Fruit fly (Drosophila melanogaster) whole organism, embryonic: ENCODE measurements around the gene CG17819.

Source experiments
- Atf3 ChIP-seq: fragments of 200-800 bp; sonication (Bioruptor generic); optimal IDR thresholded peaks from 3 replicates; lab custom pipeline; 2016; ENCODE audit warnings: missing biosample characterization, missing genetic modification characterization
- BEAF-32 ChIP-seq: fragments of 200-800 bp; sonication (Bioruptor generic); optimal IDR thresholded peaks from 3 replicates; lab custom pipeline; 2017; ENCODE audit warnings: missing biosample characterization, missing genetic modification characterization, mild to moderate bottlenecking, moderate library complexity, missing genetic modification reagents
- BtbVII ChIP-seq: fragments of 200-800 bp; sonication (Bioruptor generic); optimal IDR thresholded peaks from 3 replicates; lab custom pipeline; 2017; ENCODE audit warnings: missing biosample characterization, mild to moderate bottlenecking, missing genetic modification characterization
- CG10431 ChIP-seq: fragments of 200-800 bp; sonication (Bioruptor generic); optimal IDR thresholded peaks from 3 replicates; lab custom pipeline; 2018; ENCODE audit warnings: missing biosample characterization, mild to moderate bottlenecking, missing genetic modification characterization
- CG12236 ChIP-seq: fragments of 200-800 bp; sonication (Bioruptor generic); optimal IDR thresholded peaks from 2 replicates; lab custom pipeline; 2016; ENCODE audit warnings: missing biosample characterization, missing genetic modification characterization
- CG14667 ChIP-seq: fragments of 200-800 bp; sonication (Bioruptor generic); IDR thresholded peaks from 2 replicates; pipeline ENCODE4 v1.3.6; 2022; ENCODE audit warnings: missing biosample characterization, missing genetic modification characterization
- CG15269 ChIP-seq: fragments of 200-800 bp; sonication (Bioruptor generic); optimal IDR thresholded peaks from 2 replicates; lab custom pipeline; 2018; ENCODE audit warnings: missing biosample characterization, mild to moderate bottlenecking, missing genetic modification characterization, moderate library complexity
- CG17328 ChIP-seq: fragments of 200-800 bp; sonication (Bioruptor generic); IDR thresholded peaks from 2 replicates; pipeline ENCODE4 v1.3.6; 2022; ENCODE audit warnings: missing biosample characterization, missing genetic modification characterization
- CG17361 ChIP-seq: fragments of 200-800 bp; sonication (Bioruptor generic); IDR thresholded peaks from 3 replicates; pipeline ENCODE4 v1.3.6; 2022; ENCODE audit warnings: missing biosample characterization, missing genetic modification characterization
- CG18262 ChIP-seq: fragments of 200-800 bp; optimal IDR thresholded peaks from 3 replicates; lab custom pipeline; 2019; ENCODE audit warnings: missing biosample characterization, mild to moderate bottlenecking, missing genetic modification characterization, moderate library complexity
- CG2678 ChIP-seq: fragments of 200-800 bp; sonication (Bioruptor generic); optimal IDR thresholded peaks from 3 replicates; lab custom pipeline; 2019; ENCODE audit warnings: missing biosample characterization, mild to moderate bottlenecking, missing genetic modification characterization, moderate library complexity
- CG31365 ChIP-seq: fragments of 200-800 bp; sonication (Bioruptor generic); optimal IDR thresholded peaks from 2 replicates; lab custom pipeline; 2018; ENCODE audit warnings: missing biosample characterization, mild to moderate bottlenecking, missing genetic modification characterization
- CG3163 ChIP-seq: fragments of 200-800 bp; sonication (Bioruptor generic); optimal IDR thresholded peaks from 3 replicates; lab custom pipeline; 2016; ENCODE audit warnings: missing biosample characterization, missing genetic modification characterization
- CG3281 ChIP-seq: fragments of 200-800 bp; sonication (Bioruptor generic); optimal IDR thresholded peaks from 3 replicates; lab custom pipeline; 2017; ENCODE audit warnings: missing biosample characterization, mild to moderate bottlenecking, missing genetic modification characterization
- CG4617 ChIP-seq: fragments of 200-800 bp; sonication (Bioruptor generic); optimal IDR thresholded peaks from 3 replicates; lab custom pipeline; 2016; ENCODE audit warnings: missing biosample characterization, missing genetic modification characterization, borderline replicate concordance
- CG5245 ChIP-seq: fragments of 200-800 bp; sonication (Bioruptor generic); optimal IDR thresholded peaks from 3 replicates; lab custom pipeline; 2016; ENCODE audit warnings: missing biosample characterization, missing genetic modification characterization
- CG7963 ChIP-seq: fragments of 200-800 bp; sonication (Bioruptor generic); IDR thresholded peaks from 3 replicates; pipeline ENCODE4 v1.3.6; 2022; ENCODE audit warnings: missing biosample characterization, missing genetic modification characterization; ENCODE audit not compliant: partially characterized antibody
- CG9609 ChIP-seq: fragments of 200-800 bp; sonication (Bioruptor generic); optimal IDR thresholded peaks from 3 replicates; lab custom pipeline; 2016; ENCODE audit warnings: missing biosample characterization, missing genetic modification characterization
- Camta ChIP-seq: fragments of 200-800 bp; sonication (Bioruptor generic); optimal IDR thresholded peaks from 2 replicates; lab custom pipeline; 2016; ENCODE audit warnings: missing biosample characterization, missing genetic modification characterization
- CkIIα-i1 ChIP-seq: fragments of 200-800 bp; sonication (Bioruptor generic); IDR thresholded peaks from 2 replicates; pipeline ENCODE4 v1.3.6; 2022; ENCODE audit warnings: missing biosample characterization, missing genetic modification characterization
- D ChIP-seq, 2 experiments: fragments of 200-800 bp in 1 of 2; fragments of >200 bp in 1 of 2; sonication (Bioruptor generic) in 1 of 2; optimal IDR thresholded peaks; 2 replicates in 1 of 2; 3 replicates in 1 of 2; lab custom pipeline; 2017; ENCODE audit warnings: mild to moderate bottlenecking in 1 of 2, missing biosample characterization in 1 of 2, missing genetic modification characterization in 1 of 2, missing genetic modification reagents in 1 of 2
- HLH4C ChIP-seq: fragments of 200-800 bp; sonication (Bioruptor generic); IDR thresholded peaks from 3 replicates; pipeline ENCODE4 v1.3.6; 2022; ENCODE audit warnings: missing biosample characterization, missing genetic modification characterization; ENCODE audit not compliant: partially characterized antibody
- Hr51 ChIP-seq, 2 experiments: fragments of 200-800 bp; sonication (Bioruptor generic); optimal IDR thresholded peaks; 2 replicates in 1 of 2; 3 replicates in 1 of 2; lab custom pipeline; 2016 to 2018; ENCODE audit warnings: missing biosample characterization in 2 of 2, missing genetic modification characterization in 2 of 2, mild to moderate bottlenecking in 1 of 2, moderate library complexity in 1 of 2
- Kr ChIP-seq: fragments of 200-800 bp; sonication (Bioruptor generic); optimal IDR thresholded peaks from 2 replicates; lab custom pipeline; 2017; ENCODE audit warnings: missing biosample characterization, mild to moderate bottlenecking, missing genetic modification characterization
- MBD-R2 ChIP-seq: fragments of 200-800 bp; sonication (Bioruptor generic); IDR thresholded peaks from 2 replicates; pipeline ENCODE4 v1.3.6; 2022; ENCODE audit warnings: missing biosample characterization, missing genetic modification characterization
- Meics ChIP-seq: fragments of 200-800 bp; sonication (Bioruptor generic); optimal IDR thresholded peaks from 2 replicates; lab custom pipeline; 2017; ENCODE audit warnings: missing biosample characterization, mild to moderate bottlenecking, missing genetic modification characterization
- Mes4 ChIP-seq: fragments of 200-800 bp; sonication (Bioruptor generic); optimal IDR thresholded peaks from 2 replicates; lab custom pipeline; 2016; ENCODE audit warnings: missing biosample characterization, missing genetic modification characterization
- Sry-β ChIP-seq: fragments of 200-800 bp; sonication (Bioruptor generic); optimal IDR thresholded peaks from 2 replicates; lab custom pipeline; 2018; ENCODE audit warnings: missing biosample characterization, mild to moderate bottlenecking, missing genetic modification characterization, moderate library complexity
- TFAM ChIP-seq: fragments of 200-800 bp; sonication (Bioruptor generic); optimal IDR thresholded peaks from 2 replicates; lab custom pipeline; 2017; ENCODE audit warnings: missing biosample characterization, missing genetic modification characterization, inconsistent platforms
- Taf1 ChIP-seq: fragments of 200-800 bp; sonication (Bioruptor generic); IDR thresholded peaks from 2 replicates; pipeline ENCODE4 v1.3.6; 2022; ENCODE audit warnings: missing biosample characterization, missing genetic modification characterization
- Tbp ChIP-seq: fragments of >200 bp; optimal IDR thresholded peaks from 2 replicates; lab custom pipeline; 2018; ENCODE audit warnings: missing biosample characterization, missing genetic modification characterization
- ash1 ChIP-seq: fragments of 200-800 bp; sonication (Bioruptor generic); optimal IDR thresholded peaks from 2 replicates; lab custom pipeline; 2018; ENCODE audit warnings: missing biosample characterization, mild to moderate bottlenecking, missing genetic modification characterization
- chif ChIP-seq, 2 experiments: fragments of 200-800 bp; sonication (Bioruptor generic); optimal IDR thresholded peaks; 3 replicates each; lab custom pipeline; 2016; ENCODE audit warnings: missing biosample characterization in 2 of 2, missing genetic modification characterization in 2 of 2
- dmrt11E ChIP-seq: fragments of 200-800 bp; sonication (Bioruptor generic); optimal IDR thresholded peaks from 3 replicates; lab custom pipeline; 2018; ENCODE audit warnings: missing biosample characterization, mild to moderate bottlenecking, missing genetic modification characterization, moderate library complexity
- dmrt99B ChIP-seq: fragments of 200-800 bp; sonication (Bioruptor generic); optimal IDR thresholded peaks from 2 replicates; lab custom pipeline; 2018; ENCODE audit warnings: missing biosample characterization, mild to moderate bottlenecking, missing genetic modification characterization, moderate library complexity
- esg ChIP-seq: fragments of 200-800 bp; sonication (Bioruptor generic); conservative IDR thresholded peaks from 2 replicates; pipeline ENCODE4 v1.3.6; 2022; ENCODE audit warnings: missing biosample characterization, missing genetic modification characterization
- gfzf ChIP-seq: fragments of 200-800 bp; sonication (Bioruptor generic); optimal IDR thresholded peaks from 2 replicates; lab custom pipeline; 2016; ENCODE audit warnings: missing biosample characterization, mild to moderate bottlenecking, missing genetic modification characterization, moderate library complexity
- grn ChIP-seq: fragments of 200-800 bp; sonication (Bioruptor generic); optimal IDR thresholded peaks from 3 replicates; lab custom pipeline; 2017; ENCODE audit warnings: missing biosample characterization, missing genetic modification characterization
- gsb ChIP-seq: fragments of 200-800 bp; sonication (Bioruptor generic); IDR thresholded peaks from 2 replicates; pipeline ENCODE4 v1.3.6; 2022; ENCODE audit warnings: missing biosample characterization, missing genetic modification characterization
- ham ChIP-seq: fragments of 200-800 bp; sonication (Bioruptor generic); IDR thresholded peaks from 2 replicates; pipeline ENCODE4 v1.3.6; 2022; ENCODE audit warnings: missing biosample characterization, missing genetic modification characterization
- hb ChIP-seq: fragments of 200-800 bp; sonication (Bioruptor generic); IDR thresholded peaks from 3 replicates; pipeline ENCODE4 v1.3.6; 2022; ENCODE audit warnings: missing biosample characterization, missing genetic modification characterization; ENCODE audit not compliant: partially characterized antibody
- lab ChIP-seq: fragments of 200-800 bp; sonication (Bioruptor generic); optimal IDR thresholded peaks from 3 replicates; lab custom pipeline; 2017; ENCODE audit warnings: missing biosample characterization, missing genetic modification characterization, mild to moderate bottlenecking, moderate library complexity, missing genetic modification reagents
- lov ChIP-seq, 2 experiments: fragments of 200-800 bp in 1 of 2; fragments of >200 bp in 1 of 2; sonication (Bioruptor generic) in 1 of 2; IDR thresholded peaks in 1 of 2; optimal IDR thresholded peaks in 1 of 2; 2 replicates in 1 of 2; 3 replicates in 1 of 2; pipeline versions ENCODE4 v1.3.6 to Lab custom; 2017 to 2022; ENCODE audit warnings: missing biosample characterization in 1 of 2, missing genetic modification characterization in 1 of 2
- pb ChIP-seq: fragments of 200-800 bp; sonication (Bioruptor generic); optimal IDR thresholded peaks from 3 replicates; lab custom pipeline; 2016; ENCODE audit warnings: missing biosample characterization, missing genetic modification characterization
- pita ChIP-seq: fragments of 200-800 bp; sonication (Bioruptor generic); optimal IDR thresholded peaks from 2 replicates; lab custom pipeline; 2017; ENCODE audit warnings: missing biosample characterization, mild to moderate bottlenecking, missing genetic modification characterization
- prd ChIP-seq, 3 experiments: fragments of >200 bp in 2 of 3; fragments of 200-800 bp in 1 of 3; sonication (Bioruptor generic) in 1 of 3; optimal IDR thresholded peaks in 2 of 3; IDR thresholded peaks in 1 of 3; 2 replicates in 2 of 3; 3 replicates in 1 of 3; pipeline versions ENCODE4 v1.3.6 to Lab custom; 2017 to 2022; ENCODE audit warnings: missing biosample characterization in 1 of 3, missing genetic modification characterization in 1 of 3
- trem ChIP-seq: fragments of 200-800 bp; optimal IDR thresholded peaks from 3 replicates; lab custom pipeline; 2019; ENCODE audit warnings: missing biosample characterization, mild to moderate bottlenecking, missing genetic modification characterization, moderate library complexity
- twi ChIP-seq: fragments of 200-800 bp; optimal IDR thresholded peaks from 2 replicates; lab custom pipeline; 2019; ENCODE audit warnings: missing biosample characterization, mild to moderate bottlenecking, missing genetic modification characterization, moderate library complexity
- wor ChIP-seq: fragments of 200-800 bp; sonication (Bioruptor generic); IDR thresholded peaks from 2 replicates; pipeline ENCODE4 v1.3.6; 2022; ENCODE audit warnings: missing biosample characterization, missing genetic modification characterization

Gene CG17819

DNA sequence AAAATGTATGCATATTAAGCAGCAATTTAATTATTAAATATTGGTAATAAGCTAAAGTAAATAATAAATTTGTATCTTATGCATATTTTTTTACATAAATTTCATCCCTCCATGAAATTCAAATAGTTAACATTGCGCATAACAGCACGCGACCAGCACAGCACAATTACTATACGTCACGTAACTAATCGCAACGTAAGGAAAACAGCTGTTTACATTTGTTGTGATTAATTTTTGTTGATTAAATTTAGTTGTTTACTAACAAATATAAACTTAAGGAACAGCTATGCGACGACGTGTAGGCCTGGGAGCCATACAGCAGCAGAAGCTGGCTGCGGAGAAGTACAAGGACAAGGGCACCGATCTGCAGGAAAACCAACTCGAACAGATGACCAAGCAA, 20.4 kb downstream of the CG17819 start, which contains the start of gene lsn (continued):
- TF ChIP-seq Camta (no peak), CG5245 (GFP tag; lab: Kevin White, UChicago) (no peak), CG3163 (GFP tag; lab: Kevin White, UChicago) (no peak), CG9609 (GFP tag; lab: Kevin White, UChicago) (no peak), Tbp (GFP tag; lab: Kevin White, UChicago) (no peak), CG3281 (GFP tag; lab: Kevin White, UChicago) (peak; percentile 40), pb (no peak), CG10431 (GFP tag; lab: Kevin White, UChicago) (no peak), Kr (GFP tag; lab: Kevin White, UChicago) (no peak), gfzf (GFP tag; lab: Kevin White, UChicago) (no peak), CG12236 (GFP tag; lab: Kevin White, UChicago) (no peak), CkIIα-i1 (GFP tag; lab: Robert Waterston, UW) (no peak), grn (peak; percentile 23), TFAM (GFP tag; lab: Kevin White, UChicago) (no peak), BEAF-32 (GFP tag; lab: Kevin White, UChicago) (peak; percentile 13), gsb (GFP tag; lab: Robert Waterston, UW) (no peak), Atf3 (no peak), CG31365 (tag; lab: Kevin White, UChicago) (no peak), trem (tag; lab: Kevin White, UChicago) (no peak), MBD-R2 (GFP tag; lab: Robert Waterston, UW) (peak; percentile 66; the same call in 1 of the 2 replicates), Mes4 (peak; percentile 14), ash1 (no peak), Meics (GFP tag; lab: Kevin White, UChicago) (peak; percentile 48), dmrt99B (tag; lab: Kevin White, UChicago) (no peak), CG14667 (GFP tag; lab: Robert Waterston, UW) (no peak), CG17361 (GFP tag; lab: Robert Waterston, UW) (no peak), esg (GFP tag; lab: Robert Waterston, UW) (no peak), D (optimal IDR thresholded peaks at IDR 0.05; lab: Kevin White, UChicago) (no peak), D (GFP tag; optimal IDR thresholded peaks at IDR 0.05; lab: Kevin White, UChicago) (no peak), twi (tag; lab: Kevin White, UChicago) (peak; percentile 15), hb (no peak), HLH4C (no peak), CG2678 (tag; lab: Kevin White, UChicago) (peak; percentile 37), CG7963 (GFP tag; lab: Robert Waterston, UW) (no peak), pita (GFP tag; lab: Kevin White, UChicago) (no peak), Taf1 (GFP tag; lab: Robert Waterston, UW) (no peak), Hr51 (GFP tag; optimal IDR thresholded peaks at IDR 0.05; lab: Kevin White, UChicago) (no peak), BtbVII (no peak), dmrt11E (peak; percentile 18), prd (optimal IDR thresholded peaks at IDR 0.05; lab: Kevin White, UChicago) (no peak), prd (GFP tag; IDR thresholded peaks at IDR 0.05; lab: Robert Waterston, UW) (no peak), CG17328 (GFP tag; lab: Robert Waterston, UW) (peak; percentile 18; the same call in 1 of the 2 replicates), CG4617 (GFP tag; lab: Kevin White, UChicago) (peak; percentile 36), CG18262 (tag; lab: Kevin White, UChicago) (no peak), ham (no peak), Sry-β (GFP tag; lab: Kevin White, UChicago) (no peak), lab (GFP tag; lab: Kevin White, UChicago) (peak; percentile 42), CG15269 (peak; percentile 19), wor (GFP tag; lab: Robert Waterston, UW) (no peak), chif (GFP tag; optimal IDR thresholded peaks at IDR 0.05; lab: Kevin White, UChicago) (peak in 1 of 2 experiments; percentile 1), lov (optimal IDR thresholded peaks at IDR 0.05; lab: Kevin White, UChicago) (no peak), lov (GFP tag; IDR thresholded peaks at IDR 0.05; lab: Robert Waterston, UW) (no peak)
